Worm (Caenorhabditis elegans) whole organism, L1 larva: ENCODE results near the gene gcp-2.2.

Experiments
- F16B12.6 ChIP-seq: fragments of 150-350 bp; optimal IDR thresholded peaks from 2 replicates; lab custom pipeline; 2014; ENCODE audit warnings: missing biosample characterization, missing genetic modification characterization
- ama-1 ChIP-seq: fragments of 150-350 bp; optimal IDR thresholded peaks from 2 replicates; lab custom pipeline; 2014
- ceh-63 ChIP-seq: fragments of 200-800 bp; sonication (Bioruptor generic); optimal IDR thresholded peaks from 2 replicates; lab custom pipeline; 2018; ENCODE audit warnings: mild to moderate bottlenecking, missing genetic modification characterization, missing compliant biosample characterization
- ceh-8 ChIP-seq: fragments of 200-800 bp; sonication (Bioruptor generic); optimal IDR thresholded peaks from 2 replicates; lab custom pipeline; 2018; ENCODE audit warnings: mild to moderate bottlenecking, missing genetic modification characterization, moderate library complexity, missing compliant biosample characterization
- ces-1 ChIP-seq: fragments of 150-350 bp; optimal IDR thresholded peaks from 2 replicates; lab custom pipeline; 2014; ENCODE audit warnings: missing biosample characterization, missing genetic modification reagents, missing genetic modification characterization
- dpl-1 ChIP-seq, 3 experiments: fragments of 150-350 bp in 2 of 3; sonication (generic microtip) in 1 of 3; optimal IDR thresholded peaks; 2 replicates each; lab custom pipeline; 2014 to 2017; ENCODE audit warnings: missing biosample characterization in 3 of 3, missing genetic modification characterization in 3 of 3, missing genetic modification reagents in 3 of 3
- efl-1 ChIP-seq, 4 experiments: fragments of 150-350 bp; optimal IDR thresholded peaks in 3 of 4; peaks in 1 of 4; 1 replicate in 1 of 4; 2 replicates in 3 of 4; lab custom pipeline; 2014; ENCODE audit warnings: missing biosample characterization in 2 of 4, missing genetic modification characterization in 2 of 4, missing genetic modification reagents in 2 of 4
- efl-3 ChIP-seq: fragments of 200-800 bp; sonication (Bioruptor generic); optimal IDR thresholded peaks from 2 replicates; lab custom pipeline; 2018; ENCODE audit warnings: mild to moderate bottlenecking, missing genetic modification characterization, missing compliant biosample characterization
- elt-2 ChIP-seq: sonication (generic microtip); optimal IDR thresholded peaks from 2 replicates; lab custom pipeline; 2016; ENCODE audit warnings: missing genetic modification characterization, mild to moderate bottlenecking, inconsistent platforms, missing compliant biosample characterization, missing genetic modification reagents
- fkh-4 ChIP-seq: sonication (generic microtip); optimal IDR thresholded peaks from 2 replicates; lab custom pipeline; 2016; ENCODE audit warnings: missing compliant biosample characterization, missing genetic modification characterization, borderline replicate concordance
- grh-1 ChIP-seq: fragments of 200-800 bp; sonication (Bioruptor generic); IDR thresholded peaks from 2 replicates; pipeline ENCODE4 v1.3.6; 2022; ENCODE audit warnings: missing genetic modification reagents, missing genetic modification characterization, missing compliant biosample characterization
- hlh-4 ChIP-seq: sonication (generic microtip); optimal IDR thresholded peaks from 2 replicates; lab custom pipeline; 2016; ENCODE audit warnings: mild to moderate bottlenecking, missing genetic modification characterization, missing compliant biosample characterization
- lin-14 ChIP-seq: fragments of 200-800 bp; sonication (Bioruptor generic); optimal IDR thresholded peaks from 2 replicates; lab custom pipeline; 2018; ENCODE audit warnings: mild to moderate bottlenecking, missing genetic modification characterization, moderate library complexity, missing compliant biosample characterization
- lin-35 ChIP-seq, 2 experiments: fragments of 150-350 bp; optimal IDR thresholded peaks; 2 replicates each; lab custom pipeline; 2014; ENCODE audit warnings: missing biosample characterization in 2 of 2, missing genetic modification characterization in 2 of 2, missing genetic modification reagents in 2 of 2
- lir-3 ChIP-seq: sonication (generic microtip); optimal IDR thresholded peaks from 2 replicates; lab custom pipeline; 2016; ENCODE audit warnings: mild to moderate bottlenecking, missing genetic modification characterization, moderate library complexity, missing compliant biosample characterization; ENCODE audit not compliant: poor library complexity
- mef-2 ChIP-seq: fragments of 150-350 bp; optimal IDR thresholded peaks from 2 replicates; lab custom pipeline; 2014; ENCODE audit warnings: missing biosample characterization, missing genetic modification characterization
- mep-1 ChIP-seq: fragments of 150-350 bp; optimal IDR thresholded peaks from 2 replicates; lab custom pipeline; 2014; ENCODE audit warnings: missing biosample characterization, missing genetic modification characterization
- nhr-11 ChIP-seq: fragments of 150-350 bp; optimal IDR thresholded peaks from 2 replicates; lab custom pipeline; 2014; ENCODE audit warnings: missing biosample characterization, missing genetic modification characterization
- nhr-20 ChIP-seq: sonication (generic microtip); optimal IDR thresholded peaks from 2 replicates; lab custom pipeline; 2016; ENCODE audit warnings: mild to moderate bottlenecking, missing genetic modification characterization, missing compliant biosample characterization
- nhr-237 ChIP-seq: fragments of 150-350 bp; optimal IDR thresholded peaks from 2 replicates; lab custom pipeline; 2014; ENCODE audit warnings: missing biosample characterization, missing genetic modification characterization
- nhr-28 ChIP-seq: fragments of 150-350 bp; optimal IDR thresholded peaks from 2 replicates; lab custom pipeline; 2014; ENCODE audit warnings: missing biosample characterization, missing genetic modification characterization
- nhr-71 ChIP-seq: sonication (generic microtip); optimal IDR thresholded peaks from 2 replicates; lab custom pipeline; 2016; ENCODE audit warnings: mild to moderate bottlenecking, missing genetic modification characterization, moderate library complexity, missing compliant biosample characterization
- nhr-76 ChIP-seq: sonication (generic microtip); optimal IDR thresholded peaks from 2 replicates; lab custom pipeline; 2017; ENCODE audit warnings: missing biosample characterization, missing genetic modification characterization
- pag-3 ChIP-seq: sonication (generic microtip); optimal IDR thresholded peaks from 2 replicates; lab custom pipeline; 2017; ENCODE audit warnings: missing genetic modification characterization, mild to moderate bottlenecking, missing compliant biosample characterization, antibody characterized with exemption, borderline replicate concordance; ENCODE audit not compliant: insufficient read depth
- pqm-1 ChIP-seq: sonication (generic microtip); optimal IDR thresholded peaks from 3 replicates; lab custom pipeline; 2017; ENCODE audit warnings: missing biosample characterization, missing genetic modification characterization
- rnt-1 ChIP-seq: sonication (generic microtip); optimal IDR thresholded peaks from 2 replicates; lab custom pipeline; 2016; ENCODE audit warnings: mild to moderate bottlenecking, missing genetic modification characterization, moderate library complexity, missing compliant biosample characterization
- skn-1 ChIP-seq: fragments of 150-350 bp; optimal IDR thresholded peaks from 2 replicates; lab custom pipeline; 2014; ENCODE audit warnings: missing biosample characterization, missing genetic modification characterization
- snpc-4 ChIP-seq: fragments of 150-350 bp; optimal IDR thresholded peaks from 2 replicates; lab custom pipeline; 2014; ENCODE audit warnings: missing biosample characterization, missing genetic modification characterization
- sox-4 ChIP-seq: sonication (generic microtip); optimal IDR thresholded peaks from 2 replicates; lab custom pipeline; 2016; ENCODE audit warnings: missing genetic modification characterization, missing compliant biosample characterization
- sptf-1 ChIP-seq: fragments of 150-350 bp; optimal IDR thresholded peaks from 2 replicates; lab custom pipeline; 2014; ENCODE audit warnings: missing biosample characterization, missing genetic modification characterization
- sup-37 ChIP-seq: fragments of 200-800 bp; sonication (Bioruptor generic); optimal IDR thresholded peaks from 2 replicates; lab custom pipeline; 2018; ENCODE audit warnings: mild to moderate bottlenecking, missing genetic modification characterization, missing compliant biosample characterization
- tlp-1 ChIP-seq: fragments of 150-350 bp; optimal IDR thresholded peaks from 2 replicates; lab custom pipeline; 2014; ENCODE audit warnings: missing biosample characterization, missing genetic modification characterization
- unc-86 ChIP-seq: sonication (generic microtip); optimal IDR thresholded peaks from 2 replicates; lab custom pipeline; 2016; ENCODE audit warnings: missing genetic modification characterization, missing compliant biosample characterization
- unc-98 ChIP-seq: fragments of 200-800 bp; sonication (Bioruptor generic); IDR thresholded peaks from 2 replicates; pipeline ENCODE4 v1.3.6; 2022; ENCODE audit warnings: missing genetic modification characterization, missing compliant biosample characterization
- vab-15 ChIP-seq: sonication (generic microtip); optimal IDR thresholded peaks from 2 replicates; lab custom pipeline; 2017; ENCODE audit warnings: missing genotype, mild to moderate bottlenecking, missing genetic modification characterization, missing compliant biosample characterization
- xbp-1 ChIP-seq: sonication (generic microtip); optimal IDR thresholded peaks from 2 replicates; lab custom pipeline; 2016; ENCODE audit warnings: missing genetic modification characterization, missing compliant biosample characterization
- zip-4 ChIP-seq: fragments of 200-800 bp; sonication (Bioruptor generic); optimal IDR thresholded peaks from 2 replicates; lab custom pipeline; 2018; ENCODE audit warnings: mild to moderate bottlenecking, missing genetic modification characterization, moderate library complexity, missing compliant biosample characterization
- ztf-11 ChIP-seq, 2 experiments: sonication (generic microtip); optimal IDR thresholded peaks; 2 replicates each; lab custom pipeline; 2016 to 2017; ENCODE audit warnings: missing genetic modification characterization in 2 of 2, missing biosample characterization in 1 of 2, missing compliant biosample characterization in 1 of 2
- ztf-4 ChIP-seq: fragments of 150-350 bp; optimal IDR thresholded peaks from 2 replicates; lab custom pipeline; 2014; ENCODE audit warnings: missing biosample characterization, missing genetic modification characterization

gcp-2.2 gene

ce11 chrX:11501967-11502366, 35.5 kb upstream of the gcp-2.2 start, which contains the start of gene F29G6.1:
TSS of gene F29G6.1 (plus strand) at chrX:11502267.
- TF ChIP-seq efl-3, result no peak
- no peak for TF ChIP-seq sptf-1
- no peak for TF ChIP-seq ama-1 (lab: Kevin White, UChicago)
- TF ChIP-seq snpc-4 (tag; lab: Kevin White, UChicago), result no peak
- no peak for TF ChIP-seq nhr-11 (tag; lab: Kevin White, UChicago)
- TF ChIP-seq ceh-63 (GFP tag; lab: Kevin White, UChicago), result no peak
- no peak for TF ChIP-seq zip-4 (GFP tag; lab: Kevin White, UChicago)
- no peak for TF ChIP-seq xbp-1
- TF ChIP-seq vab-15, result no peak
- no peak for TF ChIP-seq F16B12.6
- no peak for TF ChIP-seq tlp-1
- no peak for TF ChIP-seq fkh-4 (tag; lab: Kevin White, UChicago)
- TF ChIP-seq mep-1, result no peak

DNA sequence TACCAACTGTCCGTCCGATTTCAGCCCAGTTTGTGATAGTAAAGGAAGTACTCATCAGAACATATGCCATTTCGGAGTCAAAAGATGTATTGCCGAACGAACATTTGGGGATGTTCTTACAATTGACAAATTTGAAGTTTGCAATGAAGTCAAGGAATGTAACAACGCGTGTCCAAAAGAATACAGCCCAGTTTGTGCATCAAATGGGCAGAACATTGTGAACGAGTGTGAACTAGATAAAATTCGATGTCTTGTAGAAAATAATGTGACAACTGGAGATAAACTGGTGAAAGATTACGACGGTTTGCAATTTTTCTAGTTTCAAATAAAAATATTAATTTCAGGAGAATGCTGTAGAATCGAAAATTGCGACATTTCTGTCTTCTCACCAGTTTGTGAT, 29.7 kb upstream of the gcp-2.2 start:
- no peak for TF ChIP-seq dpl-1 (GFP tag; optimal IDR thresholded peaks at IDR 0.05; lab: Kevin White, UChicago)
- TF ChIP-seq ceh-8 (GFP tag; lab: Kevin White, UChicago), result no peak
- TF ChIP-seq ztf-4, result no peak
- TF ChIP-seq nhr-71, result no peak
- TF ChIP-seq hlh-4 (tag; lab: Kevin White, UChicago), result no peak
- no peak for TF ChIP-seq nhr-76 (tag; lab: Kevin White, UChicago)
- TF ChIP-seq lir-3 (tag; lab: Kevin White, UChicago), result no peak
- TF ChIP-seq sup-37 (GFP tag; lab: Kevin White, UChicago), result no peak
- TF ChIP-seq grh-1, result no peak
- no peak for TF ChIP-seq unc-86
- no peak for TF ChIP-seq mef-2 (tag; lab: Kevin White, UChicago)
- TF ChIP-seq rnt-1, result no peak
- no peak for TF ChIP-seq nhr-237
- TF ChIP-seq, all 84 proteins: peak for 0

ce11 chrX:11509547-11509946, 28.0 kb upstream of the gcp-2.2 start:
- TF ChIP-seq elt-2 (tag; lab: Kevin White, UChicago), result peak; percentile 80
- TF ChIP-seq efl-1 (optimal IDR thresholded peaks at IDR 0.05; lab: Kevin White, UChicago), result no peak
- peak in 1 of 2 experiments; percentile 43 for TF ChIP-seq efl-1 (GFP tag; optimal IDR thresholded peaks at IDR 0.05 in 1 of 2; lab: Kevin White, UChicago)
- TF ChIP-seq ces-1, result no peak
- peak; percentile 17 for TF ChIP-seq pqm-1 (tag; lab: Kevin White, UChicago)
- TF ChIP-seq lin-35 (GFP tag; optimal IDR thresholded peaks at IDR 0.05; lab: Kevin White, UChicago), result peak in 1 of 2 experiments; percentile 19
- peak; percentile 18 for TF ChIP-seq lin-14 (GFP tag; lab: Kevin White, UChicago)
- TF ChIP-seq skn-1 (tag; lab: Kevin White, UChicago), result no peak

ce11 chrX:11511231-11511630, 26.3 kb upstream of the gcp-2.2 start, which contains the start of gene ccdc-149:
TSS of gene ccdc-149 (minus strand) at chrX:11511451.
- TF ChIP-seq F16B12.6, result no peak
- no peak for TF ChIP-seq unc-98
- no peak for TF ChIP-seq pag-3
- TF ChIP-seq sup-37 (GFP tag; lab: Kevin White, UChicago), result no peak
- no peak for TF ChIP-seq sox-4
- TF ChIP-seq nhr-20 (tag; lab: Kevin White, UChicago), result no peak
- TF ChIP-seq nhr-28, result no peak
- no peak for TF ChIP-seq elt-2 (tag; lab: Kevin White, UChicago)
- TF ChIP-seq ztf-11 (tag; optimal IDR thresholded peaks at IDR 0.05; lab: Kevin White, UChicago), result no peak
- no peak for TF ChIP-seq nhr-71
